Worm (Caenorhabditis elegans): ENCODE results near the gene asb-2.

DNA sequence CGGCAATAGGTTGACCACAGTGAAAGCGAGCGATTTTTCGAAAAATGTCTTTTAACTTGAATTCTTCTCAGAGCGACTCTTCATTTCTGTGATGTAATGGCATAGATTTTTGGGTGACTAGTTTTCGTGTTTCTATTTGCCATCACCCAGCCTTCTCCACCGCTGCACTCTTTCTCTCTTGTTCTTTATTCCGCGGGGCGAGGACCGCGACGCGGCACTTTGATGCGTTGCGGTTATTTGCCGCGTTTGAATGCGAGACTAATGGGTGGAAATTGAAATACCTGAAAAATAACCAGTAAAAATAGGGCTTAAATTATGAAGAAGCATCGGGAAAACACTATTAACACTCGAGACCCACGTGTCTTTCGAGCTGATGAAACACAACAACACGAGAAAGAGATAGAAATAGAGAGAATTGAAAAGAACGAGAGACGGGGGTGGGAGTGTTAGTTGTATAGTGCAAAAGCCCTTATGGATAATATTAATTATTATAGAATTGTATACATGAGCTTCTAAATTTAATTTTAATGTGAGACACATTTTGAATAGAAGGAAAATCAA is 34.6 kb downstream of the asb-2 start, which contains the start of gene dgk-2:
- TF ChIP-seq sdz-12 (GFP tag; optimal IDR thresholded peaks at IDR 0.05), result no peak
- no peak for TF ChIP-seq egl-43 (GFP tag; IDR thresholded peaks at IDR 0.05)
- TF ChIP-seq ceh-82 (tag; optimal IDR thresholded peaks at IDR 0.05), result no peak
- TF ChIP-seq lin-39 (tag; optimal IDR thresholded peaks at IDR 0.05), result no peak
- no peak for TF ChIP-seq nhr-76 (tag; optimal IDR thresholded peaks at IDR 0.05)
- no peak for TF ChIP-seq unc-39 (tag; optimal IDR thresholded peaks at IDR 0.05)
- no peak for TF ChIP-seq lim-7 (GFP tag; IDR thresholded peaks at IDR 0.05)
- TF ChIP-seq nhr-41 (GFP tag; IDR thresholded peaks at IDR 0.05), result no peak
- TF ChIP-seq F10B5.3 (tag; optimal IDR thresholded peaks at IDR 0.05), result no peak
- peak in 1 of 2 experiments; percentile 93 for TF ChIP-seq unc-62 (GFP tag; optimal IDR thresholded peaks at IDR 0.05 in 1 of 2)
- no peak for TF ChIP-seq unc-62 (tag; optimal IDR thresholded peaks at IDR 0.05)
- TF ChIP-seq zip-11 (GFP tag; IDR thresholded peaks at IDR 0.05), result no peak
- no peak for TF ChIP-seq zag-1 (tag; optimal IDR thresholded peaks at IDR 0.05)
- no peak for TF ChIP-seq fkh-10 (GFP tag; optimal IDR thresholded peaks at IDR 0.05)
